Fruit fly (Drosophila melanogaster): Measurements from ENCODE around the gene Muc30E.

DNA sequence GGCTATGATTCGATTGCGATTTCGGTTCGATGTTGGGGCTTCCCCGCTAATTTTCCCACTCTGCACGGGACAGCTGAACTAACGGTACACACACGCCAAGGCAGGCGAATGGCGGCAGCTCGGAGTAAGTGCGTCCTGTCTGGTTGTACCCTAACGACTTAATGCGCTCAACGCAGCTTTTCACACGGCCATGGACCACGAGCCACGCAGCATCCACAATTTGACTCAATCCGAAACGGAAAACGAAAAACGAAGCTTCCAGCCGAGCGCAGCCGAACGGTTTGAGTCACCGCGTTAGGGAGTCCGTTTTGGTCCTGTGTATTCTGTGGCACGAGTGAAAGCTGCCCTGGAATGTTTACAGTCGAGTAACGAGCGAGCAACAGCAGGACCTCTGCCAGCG, 16.8 kb downstream of the Muc30E start, which contains the start of gene nAChRalpha6:
- TF ChIP-seq psq (optimal IDR thresholded peaks at IDR 0.05) (no peak), ttk (optimal IDR thresholded peaks at IDR 0.05) (no peak), Myc (optimal IDR thresholded peaks at IDR 0.05) (no peak)

Data from Kc167 (cell line).